Worm (Caenorhabditis elegans): ENCODE data around the gene K11H12.10.

The K11H12.10 gene

ce11 chrIV:653138-653848 lies 22.6 kb upstream of the K11H12.10 start, which contains the start of gene K11H12.1:
K11H12.1 (minus strand) TSS chrIV:653421.
- 0 out of 2 replicates have a peak, but pooled peaks have one; percentile 82 for TF ChIP-seq cebp-2 (GFP tag; IDR thresholded peaks at IDR 0.05)
- peak; percentile 26 for TF ChIP-seq unc-130 (GFP tag; optimal IDR thresholded peaks at IDR 0.05)
- TF ChIP-seq zim-3 (tag; optimal IDR thresholded peaks at IDR 0.05), result peak; percentile 48
- no peak for TF ChIP-seq B0019.2 (GFP tag; conservative IDR thresholded peaks at IDR 0.05)
- peak; percentile 25; the same call in 1 of the 2 replicates for TF ChIP-seq lin-26 (GFP tag; IDR thresholded peaks at IDR 0.05)
- no peak for TF ChIP-seq ceh-58 (GFP tag; IDR thresholded peaks at IDR 0.05)
- TF ChIP-seq F57A8.1 (GFP tag; optimal IDR thresholded peaks at IDR 0.05), result no peak
- peak; percentile 2 for TF ChIP-seq B0261.1 (tag; optimal IDR thresholded peaks at IDR 0.05)
- peak; percentile 78 for TF ChIP-seq hsf-1 (GFP tag; IDR thresholded peaks at IDR 0.05)
- peak; percentile 64 for TF ChIP-seq snpc-3.4 (tag; optimal IDR thresholded peaks at IDR 0.05)
- no peak for TF ChIP-seq let-607 (tag; optimal IDR thresholded peaks at IDR 0.05)
- TF ChIP-seq rec-8 (tag; optimal IDR thresholded peaks at IDR 0.05), result no peak
- peak; percentile 65 for TF ChIP-seq lin-54 (GFP tag; optimal IDR thresholded peaks at IDR 0.05)
- TF ChIP-seq athp-1 (tag; optimal IDR thresholded peaks at IDR 0.05), result peak; percentile 47
- no peak for TF ChIP-seq dpff-1 (tag; optimal IDR thresholded peaks at IDR 0.05)
- no peak for TF ChIP-seq ztf-6 (GFP tag; IDR thresholded peaks at IDR 0.05)
- peak; percentile 95 for TF ChIP-seq F39B2.1 (GFP tag; IDR thresholded peaks at IDR 0.05)
- TF ChIP-seq Y56A3A.18 (GFP tag; IDR thresholded peaks at IDR 0.05), result peak; percentile 61; the same call in 1 of the 2 replicates
- TF ChIP-seq cebp-1 (GFP tag; IDR thresholded peaks at IDR 0.05), result no peak
- TF ChIP-seq cebp-1 (tag; optimal IDR thresholded peaks at IDR 0.05), result peak; percentile 14
- no peak for TF ChIP-seq ztf-26 (tag; optimal IDR thresholded peaks at IDR 0.05)
- TF ChIP-seq snpc-4 (GFP tag; optimal IDR thresholded peaks at IDR 0.05), result no peak
- peak in 2 of 4 experiments; percentile 12 to 45 for TF ChIP-seq snpc-4 (tag; optimal IDR thresholded peaks at IDR 0.05)
- peak; percentile 92 for TF ChIP-seq ekl-4 (GFP tag; IDR thresholded peaks at IDR 0.05)
- TF ChIP-seq aptf-3 (GFP tag; IDR thresholded peaks at IDR 0.05), result no peak
- no peak for TF ChIP-seq akir-1 (GFP tag; optimal IDR thresholded peaks at IDR 0.05)
- TF ChIP-seq him-1 (tag; optimal IDR thresholded peaks at IDR 0.05), result peak; percentile 47
- peak; percentile 78 for TF ChIP-seq madf-6 (GFP tag; IDR thresholded peaks at IDR 0.05)
- TF ChIP-seq F33H1.4 (GFP tag; IDR thresholded peaks at IDR 0.05), result peak; percentile 27; the same call in 1 of the 2 replicates
- TF ChIP-seq mcd-1 (GFP tag; IDR thresholded peaks at IDR 0.05), result no peak; the same call in 1 of the 2 replicates
- TF ChIP-seq tlf-1 (GFP tag; optimal IDR thresholded peaks at IDR 0.05), result peak; percentile 53
- no peak for TF ChIP-seq ztf-3 (GFP tag; optimal IDR thresholded peaks at IDR 0.05)
- peak; percentile 92 for TF ChIP-seq madf-3 (GFP tag; IDR thresholded peaks at IDR 0.05)
- TF ChIP-seq Y95B8A.8 (GFP tag; IDR thresholded peaks at IDR 0.05), result 0 out of 2 replicates have a peak, but pooled peaks have one; percentile 10
- TF ChIP-seq sdz-38 (tag; optimal IDR thresholded peaks at IDR 0.05), result no peak
- TF ChIP-seq ZK185.1 (tag; optimal IDR thresholded peaks at IDR 0.05; ENCODE audit: poor library complexity, severe bottlenecking), result peak; percentile 24
- no peak for TF ChIP-seq mel-28 (tag; optimal IDR thresholded peaks at IDR 0.05; ENCODE audit: borderline replicate concordance)
- TF ChIP-seq zfh-2 (GFP tag; conservative IDR thresholded peaks at IDR 0.05), result peak; percentile 60
- peak; percentile 50; the same call in 1 of the 2 replicates for TF ChIP-seq pbrm-1 (GFP tag; IDR thresholded peaks at IDR 0.05)
- TF ChIP-seq hrde-1 (tag; optimal IDR thresholded peaks at IDR 0.05; ENCODE audit: borderline replicate concordance), result peak; percentile 48
- TF ChIP-seq egl-44 (GFP tag; IDR thresholded peaks at IDR 0.05), result 0 out of 2 replicates have a peak, but pooled peaks have one; percentile 22
- TF ChIP-seq xnd-1 (tag; optimal IDR thresholded peaks at IDR 0.05), result peak; percentile 30
- TF ChIP-seq F49E8.2 (tag; optimal IDR thresholded peaks at IDR 0.05; ENCODE audit: insufficient read depth), result peak; percentile 82
- peak; percentile 8 for TF ChIP-seq tbp1 (GFP tag; optimal IDR thresholded peaks at IDR 0.05)
- TF ChIP-seq dox-1 (GFP tag; IDR thresholded peaks at IDR 0.05), result peak; percentile 34; the same call in 1 of the 2 replicates
- peak; percentile 42; the same call in 1 of the 2 replicates for TF ChIP-seq D2030.7 (GFP tag; IDR thresholded peaks at IDR 0.05)
